Fruit fly (Drosophila melanogaster): ENCODE data around the gene CG31446.

The CG31446 gene

dm6 chr3R:15651770-15652410 is 41.0 kb upstream of the CG31446 start (continued):
- TF ChIP-seq eve (GFP tag; optimal IDR thresholded peaks at IDR 0.05) (peak in 1 of 2 experiments; percentile 83), hth (optimal IDR thresholded peaks at IDR 0.05) (no peak), bsh (GFP tag; optimal IDR thresholded peaks at IDR 0.05) (peak; percentile 62 to 95), CG3281 (GFP tag; optimal IDR thresholded peaks at IDR 0.05) (no peak), Nf-YB (GFP tag; optimal IDR thresholded peaks at IDR 0.05) (no peak), CG9876 (GFP tag; optimal IDR thresholded peaks at IDR 0.05) (no peak), ewg (GFP tag; optimal IDR thresholded peaks at IDR 0.05) (no peak), croc (GFP tag; conservative IDR thresholded peaks at IDR 0.05) (peak; percentile 54; the same call in 2 of the 3 replicates), HLH54F (GFP tag; optimal IDR thresholded peaks at IDR 0.05) (no peak), CG3407 (GFP tag; optimal IDR thresholded peaks at IDR 0.05) (peak; percentile 17), prd (optimal IDR thresholded peaks at IDR 0.05) (no peak), prd (GFP tag; IDR thresholded peaks at IDR 0.05) (peak; percentile 77), CG13894 (tag; optimal IDR thresholded peaks at IDR 0.05) (no peak), dan (GFP tag; IDR thresholded peaks at IDR 0.05) (no peak), CG6683 (GFP tag; optimal IDR thresholded peaks at IDR 0.05) (no peak), psq (GFP tag; optimal IDR thresholded peaks at IDR 0.05) (no peak), CG10979 (tag; optimal IDR thresholded peaks at IDR 0.05) (peak; percentile 83), CG15514 (GFP tag; optimal IDR thresholded peaks at IDR 0.05) (no peak), Max (GFP tag; optimal IDR thresholded peaks at IDR 0.05) (peak; percentile 22), trem (tag; optimal IDR thresholded peaks at IDR 0.05) (peak; percentile 66), fd96Cb (tag; optimal IDR thresholded peaks at IDR 0.05) (peak; percentile 75), CG4328 (GFP tag; optimal IDR thresholded peaks at IDR 0.05) (no peak), pnt (GFP tag; optimal IDR thresholded peaks at IDR 0.05) (peak; percentile 26), tin (GFP tag; optimal IDR thresholded peaks at IDR 0.05) (peak; percentile 39), CG7372 (GFP tag; IDR thresholded peaks at IDR 0.05) (no peak), mam (GFP tag; optimal IDR thresholded peaks at IDR 0.05) (peak; percentile 13), CG7271 (tag; optimal IDR thresholded peaks at IDR 0.05) (peak; percentile 22), CG7786 (GFP tag; optimal IDR thresholded peaks at IDR 0.05) (no peak), CG16815 (GFP tag; optimal IDR thresholded peaks at IDR 0.05) (peak; percentile 44), kah (GFP tag; optimal IDR thresholded peaks at IDR 0.05) (no peak), Nf-YC (tag; optimal IDR thresholded peaks at IDR 0.05) (no peak), CG4820 (GFP tag; optimal IDR thresholded peaks at IDR 0.05) (peak; percentile 56), org-1 (GFP tag; optimal IDR thresholded peaks at IDR 0.05) (peak; percentile 28), CG30431 (GFP tag; optimal IDR thresholded peaks at IDR 0.05) (peak; percentile 33), zfh2 (GFP tag; optimal IDR thresholded peaks at IDR 0.05) (no peak), ranshi (GFP tag; IDR thresholded peaks at IDR 0.05) (peak; percentile 51; the same call in 1 of the 2 replicates), phol (tag; optimal IDR thresholded peaks at IDR 0.05) (peak; percentile 81), Abd-B (GFP tag; optimal IDR thresholded peaks at IDR 0.05) (peak; percentile 62), lov (optimal IDR thresholded peaks at IDR 0.05) (no peak), lov (GFP tag; IDR thresholded peaks at IDR 0.05) (peak; percentile 74; the same call in 1 of the 3 replicates), onecut (GFP tag; IDR thresholded peaks at IDR 0.05) (0 out of 2 replicates have a peak, but pooled peaks have one; percentile 20), fd102C (GFP tag; optimal IDR thresholded peaks at IDR 0.05) (peak; percentile 1), CG10431 (GFP tag; optimal IDR thresholded peaks at IDR 0.05) (no peak), seq (GFP tag; IDR thresholded peaks at IDR 0.05) (no peak), CG10462 (GFP tag; optimal IDR thresholded peaks at IDR 0.05) (no peak), bcd (GFP tag; optimal IDR thresholded peaks at IDR 0.05) (peak; percentile 28), NC2β (GFP tag; optimal IDR thresholded peaks at IDR 0.05) (peak; percentile 74), jing (GFP tag; optimal IDR thresholded peaks at IDR 0.05) (peak; percentile 42), Taf1 (GFP tag; IDR thresholded peaks at IDR 0.05) (no peak), CG4707 (GFP tag; optimal IDR thresholded peaks at IDR 0.05) (no peak), Ets97D (GFP tag; optimal IDR thresholded peaks at IDR 0.05) (peak; percentile 13)

Data from whole organism, embryonic.